Fruit fly (Drosophila melanogaster): ENCODE data around the gene CG13625.

The CG13625 gene

DNA sequence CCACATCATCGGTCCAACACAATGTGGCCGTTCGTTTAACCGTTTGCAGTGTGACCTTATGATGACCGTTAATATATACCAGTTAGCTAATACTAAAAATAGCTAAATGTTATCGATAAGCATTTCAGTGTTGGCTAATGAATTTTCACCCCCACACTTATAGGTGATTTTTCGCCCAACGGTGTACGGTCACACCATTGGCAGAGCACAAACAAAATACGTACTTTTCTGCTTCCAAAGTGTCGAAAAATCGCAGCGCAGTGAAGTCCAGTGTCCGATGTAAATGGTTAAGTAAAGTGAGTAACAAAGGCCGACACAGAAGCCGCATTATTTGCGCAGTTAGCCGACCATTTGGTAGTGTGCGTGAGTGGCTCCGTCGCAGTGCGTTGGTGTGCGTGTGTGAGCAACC lies 40.6 kb upstream of the CG13625 start, which contains the start of the genes Syx18 and atl (continued):
- TF ChIP-seq Ptx1 (GFP tag; IDR thresholded peaks at IDR 0.05), result no peak
- TF ChIP-seq CG43689 (GFP tag; IDR thresholded peaks at IDR 0.05), result no peak
- no peak for TF ChIP-seq CG15073 (GFP tag; optimal IDR thresholded peaks at IDR 0.05)
- TF ChIP-seq pho (GFP tag; optimal IDR thresholded peaks at IDR 0.05), result no peak
- peak in 1 of 2 experiments; percentile 45 for TF ChIP-seq insv (GFP tag; optimal IDR thresholded peaks at IDR 0.05)
- TF ChIP-seq chm (GFP tag; IDR thresholded peaks at IDR 0.05), result no peak
- peak; percentile 94 for TF ChIP-seq YL-1 (GFP tag; optimal IDR thresholded peaks at IDR 0.05)
- no peak for TF ChIP-seq Ada2b (GFP tag; IDR thresholded peaks at IDR 0.05)
- TF ChIP-seq CG9817 (tag; optimal IDR thresholded peaks at IDR 0.05), result no peak
- no peak for TF ChIP-seq NK7.1 (GFP tag; optimal IDR thresholded peaks at IDR 0.05)
- TF ChIP-seq CoRest (tag; optimal IDR thresholded peaks at IDR 0.05), result no peak
- no peak for TF ChIP-seq CG8359 (GFP tag; optimal IDR thresholded peaks at IDR 0.05; ENCODE audit: borderline replicate concordance)
- peak; percentile 47 for TF ChIP-seq phol (tag; optimal IDR thresholded peaks at IDR 0.05)
- no peak for TF ChIP-seq btn (GFP tag; optimal IDR thresholded peaks at IDR 0.05)
- no peak for TF ChIP-seq Opbp (GFP tag; IDR thresholded peaks at IDR 0.05; ENCODE audit: partially characterized antibody)
- no peak for TF ChIP-seq CG31224 (GFP tag; IDR thresholded peaks at IDR 0.05)
- peak; percentile 71 for TF ChIP-seq CG14710 (tag; optimal IDR thresholded peaks at IDR 0.05)
- TF ChIP-seq CG3281 (GFP tag; optimal IDR thresholded peaks at IDR 0.05), result no peak
- no peak for TF ChIP-seq Awh (GFP tag; IDR thresholded peaks at IDR 0.05)
- TF ChIP-seq CkIIα-i1 (GFP tag; IDR thresholded peaks at IDR 0.05), result no peak
- TF ChIP-seq HLH4C (GFP tag; IDR thresholded peaks at IDR 0.05; ENCODE audit: partially characterized antibody), result no peak
- no peak for TF ChIP-seq CG17912 (GFP tag; optimal IDR thresholded peaks at IDR 0.05)
- no peak for TF ChIP-seq Antp (GFP tag; optimal IDR thresholded peaks at IDR 0.05)
- no peak for TF ChIP-seq CG10462 (GFP tag; optimal IDR thresholded peaks at IDR 0.05)
- peak; percentile 73 for TF ChIP-seq E2f2 (GFP tag; IDR thresholded peaks at IDR 0.05)
- TF ChIP-seq kah (GFP tag; optimal IDR thresholded peaks at IDR 0.05), result no peak
- TF ChIP-seq pb (GFP tag; optimal IDR thresholded peaks at IDR 0.05), result no peak
- no peak for TF ChIP-seq Dfd (GFP tag; optimal IDR thresholded peaks at IDR 0.05)
- TF ChIP-seq Sry-δ (GFP tag; optimal IDR thresholded peaks at IDR 0.05), result peak; percentile 59
- no peak for TF ChIP-seq CG12071 (GFP tag; optimal IDR thresholded peaks at IDR 0.05)
- no peak for TF ChIP-seq aop (GFP tag; IDR thresholded peaks at IDR 0.05)
- TF ChIP-seq slp2 (GFP tag; optimal IDR thresholded peaks at IDR 0.05), result no peak
- no peak for TF ChIP-seq crc (GFP tag; optimal IDR thresholded peaks at IDR 0.05)
- TF ChIP-seq CG32767 (GFP tag; IDR thresholded peaks at IDR 0.05), result no peak
- TF ChIP-seq sd (tag; optimal IDR thresholded peaks at IDR 0.05), result no peak
- no peak for TF ChIP-seq Dll (GFP tag; IDR thresholded peaks at IDR 0.05; ENCODE audit: partially characterized antibody)
- no peak for TF ChIP-seq CG14014 (GFP tag; IDR thresholded peaks at IDR 0.05)
- no peak for TF ChIP-seq CG14667 (GFP tag; IDR thresholded peaks at IDR 0.05)
- TF ChIP-seq Mes4 (GFP tag; optimal IDR thresholded peaks at IDR 0.05), result no peak
- peak; percentile 90 for TF ChIP-seq Med (GFP tag)
- TF ChIP-seq CG5953 (GFP tag; IDR thresholded peaks at IDR 0.05), result no peak
- TF ChIP-seq Lpt (GFP tag; optimal IDR thresholded peaks at IDR 0.05), result no peak
- peak; percentile 49 for TF ChIP-seq CG2712 (tag; optimal IDR thresholded peaks at IDR 0.05)
- no peak for TF ChIP-seq repo (GFP tag; optimal IDR thresholded peaks at IDR 0.05)
- no peak for TF ChIP-seq CG11723 (GFP tag; optimal IDR thresholded peaks at IDR 0.05)
- TF ChIP-seq CG12299 (tag; optimal IDR thresholded peaks at IDR 0.05), result peak; percentile 51
- TF ChIP-seq scrt (GFP tag; optimal IDR thresholded peaks at IDR 0.05), result no peak
- no peak for TF ChIP-seq gsb-n (tag; optimal IDR thresholded peaks at IDR 0.05)
- no peak for TF ChIP-seq CG6689 (GFP tag; IDR thresholded peaks at IDR 0.05)
- no peak for TF ChIP-seq ranshi (GFP tag; IDR thresholded peaks at IDR 0.05)
- no peak for TF ChIP-seq CG10209 (GFP tag; optimal IDR thresholded peaks at IDR 0.05)

Measured in whole organism, embryonic.